Worm (Caenorhabditis elegans) whole organism, L2 larva: Measurements from ENCODE around the gene mes-2.

Source experiments
- alr-1 ChIP-seq: fragments of 150-350 bp; optimal IDR thresholded peaks from 2 replicates; lab custom pipeline; 2014; ENCODE audit warnings: missing biosample characterization, missing genetic modification characterization
- aly-2 ChIP-seq: fragments of 150-350 bp; optimal IDR thresholded peaks from 2 replicates; lab custom pipeline; 2014; ENCODE audit warnings: missing biosample characterization, missing genetic modification characterization
- blmp-1 ChIP-seq: sonication (generic microtip); optimal IDR thresholded peaks from 2 replicates; lab custom pipeline; 2017; ENCODE audit warnings: missing genetic modification characterization, mild to moderate bottlenecking, missing compliant biosample characterization, antibody characterized with exemption, moderate library complexity; ENCODE audit not compliant: insufficient read depth
- fos-1 ChIP-seq: fragments of 150-350 bp; optimal IDR thresholded peaks from 2 replicates; lab custom pipeline; 2014; ENCODE audit warnings: missing biosample characterization, missing genetic modification characterization
- lin-39 ChIP-seq: fragments of 150-350 bp; optimal IDR thresholded peaks from 2 replicates; lab custom pipeline; 2014; ENCODE audit warnings: missing biosample characterization, missing genetic modification reagents, missing genetic modification characterization
- nhr-237 ChIP-seq: fragments of 150-350 bp; optimal IDR thresholded peaks from 2 replicates; lab custom pipeline; 2014; ENCODE audit warnings: missing biosample characterization, missing genetic modification characterization
- nhr-6 ChIP-seq: fragments of 150-350 bp; optimal IDR thresholded peaks from 2 replicates; lab custom pipeline; 2014; ENCODE audit warnings: missing biosample characterization, missing genetic modification characterization
- unc-62 ChIP-seq: fragments of 150-350 bp; optimal IDR thresholded peaks from 2 replicates; lab custom pipeline; 2014; ENCODE audit warnings: missing biosample characterization, missing genetic modification reagents, missing genetic modification characterization

DNA sequence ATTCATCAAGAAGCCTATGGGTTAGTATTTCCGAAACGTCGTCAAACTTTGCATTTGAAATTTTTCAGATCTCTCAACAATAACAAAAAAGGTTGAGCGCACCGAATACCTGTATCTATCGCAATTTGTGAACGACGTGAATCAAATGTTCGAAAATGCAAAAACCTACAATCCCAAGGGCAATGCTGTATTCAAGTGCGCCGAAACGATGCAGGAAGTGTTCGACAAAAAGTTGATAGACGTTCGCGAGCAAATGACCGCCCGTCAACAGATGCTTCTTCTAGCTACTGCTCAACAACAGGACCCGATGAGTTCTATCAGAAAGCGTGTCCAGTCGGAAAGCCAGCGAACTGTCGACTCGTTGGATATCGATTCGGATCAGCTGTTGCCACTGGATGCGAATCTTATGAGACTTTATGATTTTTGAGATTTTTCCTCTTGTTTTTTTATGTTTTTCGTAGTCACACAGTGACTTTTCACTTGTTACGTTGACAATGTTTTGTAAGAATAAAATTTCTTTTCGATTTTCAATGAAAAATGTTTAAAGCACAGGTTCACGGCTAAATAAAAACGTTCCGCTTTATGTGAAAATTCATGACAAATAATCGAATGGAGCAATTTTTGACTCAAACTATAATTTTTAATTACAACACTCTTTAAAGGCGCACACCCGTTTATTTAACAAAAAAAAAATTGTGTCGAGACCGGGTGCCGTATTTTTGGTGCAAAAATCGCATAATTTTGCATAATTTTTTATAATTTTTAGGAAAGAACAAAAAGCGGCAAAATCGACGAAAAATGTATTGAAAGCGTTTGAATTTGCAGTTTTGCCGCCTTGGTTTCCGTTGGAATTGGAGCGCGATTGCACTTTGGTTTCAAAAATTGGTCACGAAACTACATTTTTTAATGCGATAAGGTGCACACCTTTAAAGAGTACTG lies 23.8 kb downstream of the mes-2 start:
- TF ChIP-seq lin-39 (tag; lab: Kevin White, UChicago) = no peak
- peak; percentile 11 for TF ChIP-seq blmp-1 (tag; lab: Kevin White, UChicago)
- no peak for TF ChIP-seq alr-1
- no peak for TF ChIP-seq unc-62 (GFP tag; lab: Kevin White, UChicago)
- no peak for TF ChIP-seq nhr-237 (tag; lab: Kevin White, UChicago)
- TF ChIP-seq fos-1 (tag; lab: Kevin White, UChicago) = no peak
- TF ChIP-seq nhr-6 (tag; lab: Kevin White, UChicago) = no peak
- TF ChIP-seq aly-2 (tag; lab: Kevin White, UChicago) = no peak
